Fruit fly (Drosophila melanogaster) whole organism, wandering third instar larva: Measurements from ENCODE around the gene Rop.

Experiments
- Abd-B ChIP-seq: fragments of >200 bp; optimal IDR thresholded peaks from 2 replicates; lab custom pipeline; 2017; ENCODE audit warnings: missing biosample characterization, missing genetic modification characterization
- CG32264 ChIP-seq: fragments of 200-800 bp; sonication (Bioruptor generic); optimal IDR thresholded peaks from 2 replicates; lab custom pipeline; 2016; ENCODE audit warnings: missing biosample characterization, missing genetic modification characterization
- Dfd ChIP-seq: fragments of >200 bp; optimal IDR thresholded peaks from 2 replicates; lab custom pipeline; 2017; ENCODE audit warnings: missing biosample characterization, missing genetic modification characterization
- Dif ChIP-seq: fragments of 200-275, 200-300 bp; sonication (Bioruptor generic); optimal IDR thresholded peaks from 2 replicates; lab custom pipeline; 2018; ENCODE audit warnings: missing biosample characterization, missing genetic modification characterization; ENCODE audit not compliant: partially characterized antibody
- GATAd ChIP-seq: sonication (Bioruptor generic); optimal IDR thresholded peaks from 2 replicates; lab custom pipeline; 2016; ENCODE audit warnings: missing biosample characterization, missing genetic modification characterization
- Hnf4 ChIP-seq: fragments of 200-800 bp; sonication (Bioruptor generic); optimal IDR thresholded peaks from 2 replicates; lab custom pipeline; 2016; ENCODE audit warnings: missing biosample characterization, mild to moderate bottlenecking, missing genetic modification characterization
- Hr78 ChIP-seq: fragments of >200 bp; optimal IDR thresholded peaks from 2 replicates; lab custom pipeline; 2017; ENCODE audit warnings: missing biosample characterization, missing genetic modification characterization
- Hr83 ChIP-seq: fragments of 200-300 bp; sonication (Bioruptor generic); optimal IDR thresholded peaks from 2 replicates; lab custom pipeline; 2016; ENCODE audit warnings: missing biosample characterization, mild to moderate bottlenecking, missing genetic modification characterization, moderate library complexity; ENCODE audit not compliant: poor library complexity, severe bottlenecking
- Jra ChIP-seq: sonication (Bioruptor generic); optimal IDR thresholded peaks from 2 replicates; lab custom pipeline; 2016; ENCODE audit warnings: missing biosample characterization, missing genetic modification characterization
- Mio ChIP-seq: sonication (Bioruptor generic); optimal IDR thresholded peaks from 2 replicates; lab custom pipeline; 2016; ENCODE audit warnings: missing biosample characterization, missing genetic modification characterization
- Myc ChIP-seq: fragments of >200 bp; optimal IDR thresholded peaks from 2 replicates; lab custom pipeline; 2017
- N ChIP-seq: fragments of >200 bp; optimal IDR thresholded peaks from 2 replicates; lab custom pipeline; 2018; ENCODE audit warnings: missing biosample characterization, missing external identifiers, missing genetic modification characterization
- OdsH ChIP-seq: fragments of 200-800 bp; sonication (Bioruptor generic); optimal IDR thresholded peaks from 2 replicates; lab custom pipeline; 2016; ENCODE audit warnings: missing biosample characterization, mild to moderate bottlenecking, missing genetic modification characterization
- Rel ChIP-seq, 2 experiments: fragments of 200-800 bp; sonication (Bioruptor generic) in 1 of 2; optimal IDR thresholded peaks; 2 replicates in 1 of 2; 3 replicates in 1 of 2; lab custom pipeline; 2016 to 2019; ENCODE audit warnings: mild to moderate bottlenecking in 2 of 2, missing biosample characterization in 2 of 2, missing genetic modification characterization in 2 of 2, moderate library complexity in 1 of 2
- Sp1 ChIP-seq: fragments of 200-800 bp; sonication (Bioruptor generic); optimal IDR thresholded peaks from 3 replicates; lab custom pipeline; 2019; ENCODE audit warnings: missing biosample characterization, mild to moderate bottlenecking, missing genetic modification characterization, moderate library complexity
- br ChIP-seq: fragments of 200-800 bp; sonication (Bioruptor generic); optimal IDR thresholded peaks from 2 replicates; lab custom pipeline; 2016; ENCODE audit warnings: missing biosample characterization, missing genetic modification characterization
- brk ChIP-seq: fragments of 200-800 bp; sonication (Bioruptor generic); optimal IDR thresholded peaks from 2 replicates; lab custom pipeline; 2016; ENCODE audit warnings: missing biosample characterization, mild to moderate bottlenecking, missing genetic modification characterization
- dl ChIP-seq, 2 experiments: fragments of 175-275, 200-275 bp in 1 of 2; fragments of 200-275 bp in 1 of 2; sonication (Bioruptor generic); optimal IDR thresholded peaks; lab custom pipeline; 2018; ENCODE audit warnings: mild to moderate bottlenecking in 2 of 2, missing biosample characterization in 2 of 2, missing genetic modification characterization in 2 of 2, moderate library complexity in 2 of 2; ENCODE audit not compliant: partially characterized antibody in 2 of 2, insufficient read depth in 1 of 2
- dmrt93B ChIP-seq: fragments of 200-800 bp; sonication (Bioruptor generic); optimal IDR thresholded peaks from 2 replicates; lab custom pipeline; 2018; ENCODE audit warnings: missing biosample characterization, mild to moderate bottlenecking, missing genetic modification characterization
- dsf ChIP-seq: sonication (Bioruptor generic); optimal IDR thresholded peaks from 2 replicates; lab custom pipeline; 2016; ENCODE audit warnings: missing biosample characterization, missing genetic modification characterization, borderline replicate concordance
- ey ChIP-seq: fragments of 200-800 bp; sonication (Bioruptor generic); optimal IDR thresholded peaks from 2 replicates; lab custom pipeline; 2016; ENCODE audit warnings: missing biosample characterization, missing genetic modification characterization
- foxo ChIP-seq, 2 experiments: fragments of 200-800 bp; sonication (Bioruptor generic); optimal IDR thresholded peaks; 2 replicates in 1 of 2; 3 replicates in 1 of 2; lab custom pipeline; 2016 to 2017; ENCODE audit warnings: missing biosample characterization in 2 of 2, missing genetic modification characterization in 2 of 2
- fru ChIP-seq: fragments of 200-800 bp; sonication (Bioruptor generic); optimal IDR thresholded peaks from 3 replicates; lab custom pipeline; 2016; ENCODE audit warnings: missing biosample characterization, mild to moderate bottlenecking, missing genetic modification characterization
- h ChIP-seq: fragments of 200-800 bp; sonication (Bioruptor generic); optimal IDR thresholded peaks from 3 replicates; lab custom pipeline; 2016; ENCODE audit warnings: missing biosample characterization, mild to moderate bottlenecking, missing genetic modification characterization
- jim ChIP-seq: fragments of 175-275, 200-325 bp; sonication (Bioruptor generic); optimal IDR thresholded peaks from 2 replicates; lab custom pipeline; 2016; ENCODE audit warnings: missing biosample characterization, mild to moderate bottlenecking, missing genetic modification characterization
- pan ChIP-seq: fragments of >200 bp; optimal IDR thresholded peaks from 2 replicates; lab custom pipeline; 2017
- psq ChIP-seq: fragments of 200-800 bp; sonication (Bioruptor generic); optimal IDR thresholded peaks from 3 replicates; lab custom pipeline; 2017; ENCODE audit warnings: missing biosample characterization, mild to moderate bottlenecking, missing genetic modification characterization, moderate library complexity
- sage ChIP-seq: fragments of 200-800 bp; sonication (Bioruptor generic); optimal IDR thresholded peaks from 2 replicates; lab custom pipeline; 2016; ENCODE audit warnings: missing biosample characterization, mild to moderate bottlenecking, missing genetic modification characterization
- sv ChIP-seq: fragments of 200-800 bp; sonication (Bioruptor generic); optimal IDR thresholded peaks from 3 replicates; lab custom pipeline; 2016; ENCODE audit warnings: missing biosample characterization, missing genetic modification characterization
- tai ChIP-seq: sonication (Bioruptor generic); optimal IDR thresholded peaks from 2 replicates; lab custom pipeline; 2016; ENCODE audit warnings: missing biosample characterization, missing genetic modification characterization
- usp ChIP-seq: fragments of >200 bp; optimal IDR thresholded peaks from 2 replicates; lab custom pipeline; 2017; ENCODE audit warnings: missing biosample characterization, missing genetic modification characterization
- woc ChIP-seq: sonication (Bioruptor generic); optimal IDR thresholded peaks from 2 replicates; lab custom pipeline; 2016; ENCODE audit warnings: missing biosample characterization, mild to moderate bottlenecking, missing genetic modification characterization

Rop gene

dm6 chr3L:4108072-4108843 lies 30.5 kb downstream of the Rop start, which contains the start of gene Ack:
TSS of gene Ack (plus strand) at chr3L:4108186.
- TF ChIP-seq Hr78 = peak; percentile 35
- peak; percentile 72 for TF ChIP-seq N (GFP tag; lab: Kevin White, UChicago)
- no peak for TF ChIP-seq br (GFP tag; lab: Kevin White, UChicago)

DNA sequence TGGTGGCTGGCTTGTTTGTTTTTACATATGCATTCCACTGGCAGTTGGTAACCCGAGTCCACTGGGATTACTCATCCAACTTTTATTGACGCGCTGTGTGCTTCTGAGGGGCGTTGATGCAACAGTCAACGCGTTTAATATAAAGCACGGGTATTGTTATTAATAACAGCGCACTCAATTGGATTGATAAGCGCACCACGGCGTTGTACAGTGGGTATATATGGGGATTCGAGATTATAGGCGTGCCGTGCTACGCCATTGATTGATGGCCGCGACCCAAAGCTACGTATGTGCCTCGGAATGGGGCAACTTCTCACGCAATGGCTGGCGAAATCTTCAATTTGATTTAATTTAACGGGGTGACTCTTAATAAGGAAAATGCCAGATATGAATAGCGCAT lies 31.7 kb downstream of the Rop start:
- peak; percentile 32 for TF ChIP-seq Rel (GFP tag; optimal IDR thresholded peaks at IDR 0.05; lab: Kevin White, UChicago)
- TF ChIP-seq Rel (tag; optimal IDR thresholded peaks at IDR 0.05; lab: Kevin White, UChicago) = peak; percentile 6
- TF ChIP-seq CG32264 = no peak
- TF ChIP-seq usp (GFP tag; lab: Kevin White, UChicago) = no peak
- peak; percentile 42 for TF ChIP-seq Jra

- TF ChIP-seq Rel (GFP tag; optimal IDR thresholded peaks at IDR 0.05; lab: Kevin White, UChicago) (no peak), Rel (tag; optimal IDR thresholded peaks at IDR 0.05; lab: Kevin White, UChicago) (peak; percentile 55), br (GFP tag; lab: Kevin White, UChicago) (peak; percentile 23), Sp1 (GFP tag; lab: Kevin White, UChicago) (peak; percentile 12), tai (GFP tag; lab: Kevin White, UChicago) (no peak)
Observed at dm6 chr3L:4103258-4104247, 35.2 kb downstream of the Rop start, which contains the start of gene Fit1. TSS of gene Fit1 (plus strand) at chr3L:4103564.

DNA sequence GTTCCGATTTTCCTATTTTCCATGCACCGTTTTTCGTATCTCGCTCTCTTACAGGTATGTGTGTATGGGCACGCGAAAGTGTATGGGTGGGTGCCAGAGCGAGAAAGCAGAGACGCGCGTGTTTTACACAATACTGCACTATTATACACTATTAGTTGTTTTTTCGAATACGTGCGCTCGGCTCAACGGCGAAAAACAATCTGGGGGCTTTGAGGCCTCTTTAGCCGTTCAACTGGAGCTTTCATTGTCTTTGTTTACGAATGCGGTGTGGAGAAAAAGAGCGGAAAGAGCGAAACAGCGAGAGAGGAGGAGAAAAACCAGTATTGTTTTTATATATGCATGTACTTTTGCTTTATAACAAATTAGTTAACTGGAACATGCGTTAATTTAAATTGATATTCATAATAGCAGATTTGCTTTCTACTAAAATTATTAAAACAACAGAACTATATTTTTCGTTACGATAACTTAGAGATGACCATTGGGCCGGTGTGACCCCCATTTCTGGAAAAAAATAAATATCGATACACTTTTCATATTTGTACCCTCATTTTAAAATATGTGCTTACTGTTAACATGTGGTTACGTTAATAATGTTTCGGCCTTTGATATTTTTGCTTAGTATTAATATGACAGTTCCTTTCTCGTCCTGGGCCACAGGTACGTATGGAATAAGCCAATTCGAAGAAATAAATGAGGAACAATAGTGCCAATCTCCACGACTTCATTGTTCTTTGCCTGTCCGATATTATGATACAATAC lies 36.1 kb downstream of the Rop start, which contains the start of gene CG14995:
TSS of gene CG14995 (minus strand) at position 761 of the 762 bp plus-strand sequence.
- no peak for TF ChIP-seq GATAd
- no peak for TF ChIP-seq sv
- no peak for TF ChIP-seq dsf (GFP tag; lab: Kevin White, UChicago)
- TF ChIP-seq fru (GFP tag; lab: Kevin White, UChicago) = no peak
- no peak for TF ChIP-seq Dfd (GFP tag; lab: Kevin White, UChicago)
- no peak for TF ChIP-seq pan (lab: Kevin White, UChicago)
- no peak for TF ChIP-seq Hr83
- TF ChIP-seq Myc (lab: Kevin White, UChicago) = no peak
- TF ChIP-seq Hnf4 (GFP tag; lab: Kevin White, UChicago) = peak; percentile 17
- TF ChIP-seq Abd-B = no peak
- no peak for TF ChIP-seq h (GFP tag; lab: Kevin White, UChicago)
- TF ChIP-seq Dif (GFP tag; lab: Kevin White, UChicago) = peak; percentile 21
- TF ChIP-seq brk (GFP tag; lab: Kevin White, UChicago) = peak; percentile 13
- peak; percentile 88 for TF ChIP-seq psq (GFP tag; lab: Kevin White, UChicago)
- TF ChIP-seq dl (GFP tag; optimal IDR thresholded peaks at IDR 0.05; lab: Kevin White, UChicago; ENCODE audit: insufficient read depth in 1 of 2, partially characterized antibody in 2 of 2) = no peak
- TF ChIP-seq sage (GFP tag; lab: Kevin White, UChicago) = peak; percentile 40
- no peak for TF ChIP-seq OdsH (GFP tag; lab: Kevin White, UChicago)
- TF ChIP-seq br (GFP tag; lab: Kevin White, UChicago) = no peak
- TF ChIP-seq CG32264 = no peak
- TF ChIP-seq N (GFP tag; lab: Kevin White, UChicago) = no peak
- no peak for TF ChIP-seq Rel (GFP tag; optimal IDR thresholded peaks at IDR 0.05; lab: Kevin White, UChicago)
- TF ChIP-seq Rel (tag; optimal IDR thresholded peaks at IDR 0.05; lab: Kevin White, UChicago) = peak; percentile 51
- TF ChIP-seq ey (GFP tag; lab: Kevin White, UChicago) = no peak
- TF ChIP-seq jim (GFP tag; lab: Kevin White, UChicago) = no peak
- no peak for TF ChIP-seq foxo (GFP tag; optimal IDR thresholded peaks at IDR 0.05; lab: Kevin White, UChicago)
- TF ChIP-seq woc (GFP tag; lab: Kevin White, UChicago) = no peak
- TF ChIP-seq Jra = no peak
- TF ChIP-seq Hr78 = no peak
- no peak for TF ChIP-seq Mio (GFP tag; lab: Kevin White, UChicago)
- TF ChIP-seq dmrt93B (GFP tag; lab: Kevin White, UChicago) = no peak
- TF ChIP-seq tai (GFP tag; lab: Kevin White, UChicago) = no peak
- TF ChIP-seq Sp1 (GFP tag; lab: Kevin White, UChicago) = peak; percentile 31
